Worm (Caenorhabditis elegans): ENCODE measurements around the gene coh-1.

ce11 chrX:7416082-7416481 is 58.7 kb downstream of the coh-1 start, which contains the start of gene C10A4.1:
- TF ChIP-seq flt-1 (GFP tag; IDR thresholded peaks at IDR 0.05) (no peak), ets-7 (tag; optimal IDR thresholded peaks at IDR 0.05) (no peak)
